Worm (Caenorhabditis elegans) whole organism, mixed stage, embryonic: ENCODE results near the gene srh-16.
A peak's percentile ranks its signal among the peaks of the same experiment; 100 is the strongest.

Experiments
- M03D4.4 ChIP-seq: sonication (generic microtip); optimal IDR thresholded peaks from 2 replicates; lab custom pipeline; 2017; ENCODE audit warnings: mild to moderate bottlenecking, missing genetic modification characterization, missing compliant biosample characterization
- bed-3 ChIP-seq: fragments of 200-800 bp; sonication (Bioruptor generic); optimal IDR thresholded peaks from 3 replicates; lab custom pipeline; 2018; ENCODE audit warnings: mild to moderate bottlenecking, missing genetic modification characterization, moderate library complexity, missing compliant biosample characterization
- blmp-1 ChIP-seq: fragments of 150-350 bp; optimal IDR thresholded peaks from 2 replicates; lab custom pipeline; 2014; ENCODE audit warnings: missing biosample characterization, missing genetic modification characterization
- ceh-39 ChIP-seq: fragments of 150-350 bp; optimal IDR thresholded peaks from 2 replicates; lab custom pipeline; 2014; ENCODE audit warnings: missing biosample characterization, missing genetic modification characterization
- ceh-43 ChIP-seq: fragments of 200-800 bp; sonication (Bioruptor generic); optimal IDR thresholded peaks from 2 replicates; lab custom pipeline; 2018; ENCODE audit warnings: mild to moderate bottlenecking, missing genetic modification characterization, moderate library complexity, missing compliant biosample characterization
- ceh-83 ChIP-seq: fragments of 200-800 bp; sonication (Bioruptor generic); optimal IDR thresholded peaks from 2 replicates; lab custom pipeline; 2018; ENCODE audit warnings: mild to moderate bottlenecking, missing genetic modification characterization, missing compliant biosample characterization
- ces-1 ChIP-seq: fragments of 150-350 bp; optimal IDR thresholded peaks from 2 replicates; lab custom pipeline; 2014; ENCODE audit warnings: missing biosample characterization, missing genetic modification reagents, missing genetic modification characterization
- cnd-1 ChIP-seq: fragments of 200-800 bp; sonication (Bioruptor generic); optimal IDR thresholded peaks from 2 replicates; lab custom pipeline; 2018; ENCODE audit warnings: mild to moderate bottlenecking, missing genetic modification characterization, missing compliant biosample characterization
- drap-1 ChIP-seq: fragments of 200-800 bp; sonication (Bioruptor generic); optimal IDR thresholded peaks from 3 replicates; lab custom pipeline; 2018; ENCODE audit warnings: mild to moderate bottlenecking, missing genetic modification characterization, missing compliant biosample characterization
- elt-1 ChIP-seq: sonication (generic microtip); optimal IDR thresholded peaks from 2 replicates; lab custom pipeline; 2017; ENCODE audit warnings: missing genetic modification characterization, mild to moderate bottlenecking, missing compliant biosample characterization, antibody characterized with exemption, moderate library complexity, borderline replicate concordance; ENCODE audit not compliant: insufficient read depth
- elt-3 ChIP-seq: fragments of 150-350 bp; optimal IDR thresholded peaks from 2 replicates; lab custom pipeline; 2014; ENCODE audit warnings: missing biosample characterization, missing genetic modification characterization
- flh-1 ChIP-seq: fragments of 200-800 bp; sonication (Bioruptor generic); optimal IDR thresholded peaks from 2 replicates; lab custom pipeline; 2018; ENCODE audit warnings: mild to moderate bottlenecking, missing genetic modification characterization, moderate library complexity, missing compliant biosample characterization
- ham-2 ChIP-seq: fragments of 200-800 bp; sonication (Bioruptor generic); optimal IDR thresholded peaks from 2 replicates; lab custom pipeline; 2018; ENCODE audit warnings: mild to moderate bottlenecking, missing genetic modification characterization, missing compliant biosample characterization
- hlh-1 ChIP-seq: fragments of 150-350 bp; optimal IDR thresholded peaks from 2 replicates; lab custom pipeline; 2014; ENCODE audit warnings: missing biosample characterization, missing genetic modification reagents, missing genetic modification characterization
- lin-13 ChIP-seq: fragments of 150-350 bp; optimal IDR thresholded peaks from 2 replicates; lab custom pipeline; 2014; ENCODE audit warnings: missing biosample characterization, missing genetic modification characterization
- lin-32 ChIP-seq: fragments of 200-800 bp; sonication (Bioruptor generic); optimal IDR thresholded peaks from 2 replicates; lab custom pipeline; 2018; ENCODE audit warnings: mild to moderate bottlenecking, missing genetic modification characterization, missing compliant biosample characterization
- lsy-2 ChIP-seq: fragments of 150-350 bp; optimal IDR thresholded peaks from 2 replicates; lab custom pipeline; 2014; ENCODE audit warnings: missing biosample characterization, missing genetic modification characterization
- mab-5 ChIP-seq: fragments of 150-350 bp; optimal IDR thresholded peaks from 2 replicates; lab custom pipeline; 2014; ENCODE audit warnings: missing biosample characterization, missing genetic modification characterization
- mep-1 ChIP-seq: fragments of 150-350 bp; optimal IDR thresholded peaks from 2 replicates; lab custom pipeline; 2017; ENCODE audit warnings: missing biosample characterization, missing genetic modification reagents, missing genetic modification characterization, inconsistent platforms
- mls-2 ChIP-seq: sonication (generic microtip); optimal IDR thresholded peaks from 2 replicates; lab custom pipeline; 2016; ENCODE audit warnings: mild to moderate bottlenecking, missing genetic modification characterization, moderate library complexity, missing compliant biosample characterization
- nhr-12 ChIP-seq: fragments of 150-350 bp; optimal IDR thresholded peaks from 2 replicates; lab custom pipeline; 2014; ENCODE audit warnings: missing biosample characterization, missing genetic modification characterization
- nhr-2 ChIP-seq: fragments of 150-350 bp; optimal IDR thresholded peaks from 2 replicates; lab custom pipeline; 2014; ENCODE audit warnings: missing biosample characterization, missing genetic modification characterization
- nhr-237 ChIP-seq: fragments of 150-350 bp; optimal IDR thresholded peaks from 2 replicates; lab custom pipeline; 2014; ENCODE audit warnings: missing biosample characterization, missing genetic modification characterization
- nhr-28 ChIP-seq: fragments of 150-350 bp; optimal IDR thresholded peaks from 2 replicates; lab custom pipeline; 2014; ENCODE audit warnings: missing biosample characterization, missing genetic modification characterization
- nhr-76 ChIP-seq: sonication (generic microtip); optimal IDR thresholded peaks from 2 replicates; lab custom pipeline; 2017; ENCODE audit warnings: missing biosample characterization, missing genetic modification characterization
- pha-4 ChIP-seq: fragments of 150-350 bp; optimal IDR thresholded peaks from 2 replicates; lab custom pipeline; 2018; ENCODE audit warnings: missing biosample characterization, missing genetic modification reagents, missing genetic modification characterization
- sem-2 ChIP-seq: fragments of 200-800 bp; sonication (Bioruptor generic); optimal IDR thresholded peaks from 2 replicates; lab custom pipeline; 2018; ENCODE audit warnings: mild to moderate bottlenecking, missing genetic modification characterization, missing compliant biosample characterization
- snpc-4 ChIP-seq: fragments of 150-350 bp; optimal IDR thresholded peaks from 2 replicates; lab custom pipeline; 2014; ENCODE audit warnings: missing biosample characterization, missing genetic modification characterization
- sptf-1 ChIP-seq: sonication (generic microtip); optimal IDR thresholded peaks from 2 replicates; lab custom pipeline; 2017; ENCODE audit warnings: mild to moderate bottlenecking, missing genetic modification characterization, moderate library complexity, missing compliant biosample characterization
- tbx-8 ChIP-seq: fragments of 200-800 bp; sonication (Bioruptor generic); optimal IDR thresholded peaks from 2 replicates; lab custom pipeline; 2018; ENCODE audit warnings: mild to moderate bottlenecking, missing genetic modification characterization, moderate library complexity, missing compliant biosample characterization
- unc-120 ChIP-seq: sonication (generic microtip); optimal IDR thresholded peaks from 2 replicates; lab custom pipeline; 2017; ENCODE audit warnings: missing genetic modification characterization, missing compliant biosample characterization; ENCODE audit not compliant: poor library complexity, severe bottlenecking
- unc-39 ChIP-seq: fragments of 150-350 bp; optimal IDR thresholded peaks from 2 replicates; lab custom pipeline; 2014; ENCODE audit warnings: missing biosample characterization, missing genetic modification characterization
- unc-62 ChIP-seq: fragments of 150-350 bp; optimal IDR thresholded peaks from 2 replicates; lab custom pipeline; 2014; ENCODE audit warnings: missing biosample characterization, missing genetic modification reagents, missing genetic modification characterization
- zip-8 ChIP-seq: fragments of 150-350 bp; optimal IDR thresholded peaks from 2 replicates; lab custom pipeline; 2014; ENCODE audit warnings: missing biosample characterization, missing genetic modification characterization
- ztf-11 ChIP-seq: fragments of 150-350 bp; optimal IDR thresholded peaks from 2 replicates; lab custom pipeline; 2014; ENCODE audit warnings: missing biosample characterization, missing genetic modification characterization

The srh-16 gene

ce11 chrV:12303453-12304077 is 11.9 kb downstream of the srh-16 start:
- TF ChIP-seq nhr-12 (tag; lab: Kevin White, UChicago) (peak; percentile 80), flh-1 (GFP tag; lab: Kevin White, UChicago) (peak; percentile 99), ces-1 (peak; percentile 68), lin-32 (peak; percentile 100), nhr-237 (tag; lab: Kevin White, UChicago) (peak; percentile 60), ceh-39 (tag; lab: Kevin White, UChicago) (peak; percentile 84), nhr-28 (tag; lab: Kevin White, UChicago) (peak; percentile 97), ceh-83 (GFP tag; lab: Kevin White, UChicago) (peak; percentile 100), mab-5 (tag; lab: Kevin White, UChicago) (peak; percentile 75), ceh-43 (GFP tag; lab: Kevin White, UChicago) (peak; percentile 99), bed-3 (GFP tag; lab: Kevin White, UChicago) (peak; percentile 99), unc-120 (peak; percentile 100), M03D4.4 (tag; lab: Kevin White, UChicago) (peak; percentile 99), ztf-11 (tag; lab: Kevin White, UChicago) (peak; percentile 95), sptf-1 (tag; lab: Kevin White, UChicago) (peak; percentile 100), lin-13 (peak; percentile 92), mls-2 (tag; lab: Kevin White, UChicago) (peak; percentile 100), drap-1 (GFP tag; lab: Kevin White, UChicago) (peak; percentile 100), ham-2 (peak; percentile 99), elt-3 (tag; lab: Kevin White, UChicago) (peak; percentile 82), nhr-76 (tag; lab: Kevin White, UChicago) (peak; percentile 83), tbx-8 (GFP tag; lab: Kevin White, UChicago) (peak; percentile 100), unc-39 (tag; lab: Kevin White, UChicago) (peak; percentile 92), mep-1 (peak; percentile 79), pha-4 (tag; lab: Kevin White, UChicago) (peak; percentile 85), nhr-2 (tag; lab: Kevin White, UChicago) (peak; percentile 14), sem-2 (GFP tag; lab: Kevin White, UChicago) (peak; percentile 99), blmp-1 (tag; lab: Kevin White, UChicago) (peak; percentile 68), hlh-1 (peak; percentile 83), cnd-1 (tag; lab: Kevin White, UChicago) (peak; percentile 99), zip-8 (peak; percentile 7), unc-62 (GFP tag; lab: Kevin White, UChicago) (peak; percentile 96), lsy-2 (peak; percentile 79), elt-1 (tag; lab: Kevin White, UChicago) (peak; percentile 82), snpc-4 (tag; lab: Kevin White, UChicago) (no peak)
- TF ChIP-seq, all 35 proteins: peak for 34

ce11 chrV:12305677-12306076 is 14.0 kb downstream of the srh-16 start:
- TF ChIP-seq mep-1 = no peak
- no peak for TF ChIP-seq tbx-8 (GFP tag; lab: Kevin White, UChicago)
- TF ChIP-seq bed-3 (GFP tag; lab: Kevin White, UChicago) = no peak
- no peak for TF ChIP-seq ceh-83 (GFP tag; lab: Kevin White, UChicago)
- no peak for TF ChIP-seq sem-2 (GFP tag; lab: Kevin White, UChicago)
- TF ChIP-seq hlh-1 = no peak
- TF ChIP-seq flh-1 (GFP tag; lab: Kevin White, UChicago) = no peak
- no peak for TF ChIP-seq lin-32
- TF ChIP-seq, all 35 proteins: peak for 0

- TF ChIP-seq tbx-8 (GFP tag; lab: Kevin White, UChicago) (no peak), ces-1 (no peak), unc-62 (GFP tag; lab: Kevin White, UChicago) (no peak), nhr-12 (tag; lab: Kevin White, UChicago) (no peak), mab-5 (tag; lab: Kevin White, UChicago) (no peak), drap-1 (GFP tag; lab: Kevin White, UChicago) (no peak), snpc-4 (tag; lab: Kevin White, UChicago) (no peak), lin-13 (no peak), nhr-237 (tag; lab: Kevin White, UChicago) (no peak), ztf-11 (tag; lab: Kevin White, UChicago) (no peak), sptf-1 (tag; lab: Kevin White, UChicago) (no peak), zip-8 (no peak), M03D4.4 (tag; lab: Kevin White, UChicago) (no peak)
Observed at ce11 chrV:12307011-12307540, 15.4 kb downstream of the srh-16 start, which contains the start of gene srg-45. Gene srg-45, plus strand, starts transcription at chrV:12307490.
